Fruit fly (Drosophila melanogaster): ENCODE data around the gene CG14088.

The CG14088 gene

DNA sequence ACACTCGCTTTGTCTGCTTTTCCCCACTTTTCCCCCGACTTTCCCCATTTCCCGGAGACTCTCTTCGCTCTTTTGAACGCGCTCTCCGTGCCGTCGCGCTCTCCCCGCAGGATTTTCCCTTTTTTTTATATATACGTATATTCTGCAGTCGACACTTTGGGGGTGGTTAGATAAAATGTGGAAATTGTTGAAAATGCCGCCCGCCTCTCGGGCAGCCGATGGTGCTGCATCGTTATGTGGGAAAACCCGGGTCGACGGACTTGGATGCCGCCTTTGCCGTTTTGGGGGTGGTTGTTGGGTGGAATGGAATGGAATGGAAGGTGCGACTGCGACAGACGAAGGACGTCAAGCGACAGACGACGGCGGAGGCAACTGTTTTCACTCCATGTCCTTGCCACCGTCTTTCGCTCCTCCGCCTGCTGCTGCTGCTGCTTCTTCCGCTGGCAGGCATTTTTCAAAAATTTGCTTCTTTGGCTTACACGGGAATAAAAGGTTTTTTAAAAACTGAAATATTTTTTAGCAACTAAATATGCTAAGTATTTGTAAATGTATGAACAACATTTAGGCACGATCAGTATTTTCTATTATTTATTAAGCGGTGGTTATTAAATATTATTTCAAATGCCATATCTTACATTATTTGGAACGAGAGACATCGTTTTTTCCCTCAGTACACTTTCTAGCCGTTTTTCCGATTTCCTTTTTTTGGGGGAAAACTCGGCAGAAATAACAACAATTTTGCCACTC is 39.5 kb downstream of the CG14088 start:
- TF ChIP-seq HLH106 (tag; optimal IDR thresholded peaks at IDR 0.05) (no peak), foxo (GFP tag; optimal IDR thresholded peaks at IDR 0.05) (peak in 1 of 2 experiments; percentile 6)

DNA sequence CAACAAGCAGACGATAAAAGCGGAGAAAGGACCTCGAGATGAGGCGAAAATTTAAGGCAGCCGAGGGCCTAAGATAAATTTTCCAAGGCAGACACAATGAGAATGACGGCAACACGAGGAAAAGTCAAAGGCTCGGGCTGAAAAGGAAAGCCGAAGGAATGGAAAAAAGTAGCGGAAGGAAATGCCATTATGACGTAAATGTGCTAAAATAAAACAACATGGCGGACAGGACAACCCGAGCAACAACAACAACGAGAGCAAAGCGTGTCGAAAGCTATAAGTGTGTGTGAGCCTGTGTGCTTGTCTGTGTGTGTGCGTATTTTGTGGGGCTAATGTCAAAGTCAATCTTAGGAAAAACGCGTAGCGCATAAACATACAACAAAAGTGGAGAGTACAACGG is 41.0 kb downstream of the CG14088 start:
- TF ChIP-seq sage (GFP tag; optimal IDR thresholded peaks at IDR 0.05): no peak
- TF ChIP-seq lola (GFP tag; optimal IDR thresholded peaks at IDR 0.05): no peak

DNA sequence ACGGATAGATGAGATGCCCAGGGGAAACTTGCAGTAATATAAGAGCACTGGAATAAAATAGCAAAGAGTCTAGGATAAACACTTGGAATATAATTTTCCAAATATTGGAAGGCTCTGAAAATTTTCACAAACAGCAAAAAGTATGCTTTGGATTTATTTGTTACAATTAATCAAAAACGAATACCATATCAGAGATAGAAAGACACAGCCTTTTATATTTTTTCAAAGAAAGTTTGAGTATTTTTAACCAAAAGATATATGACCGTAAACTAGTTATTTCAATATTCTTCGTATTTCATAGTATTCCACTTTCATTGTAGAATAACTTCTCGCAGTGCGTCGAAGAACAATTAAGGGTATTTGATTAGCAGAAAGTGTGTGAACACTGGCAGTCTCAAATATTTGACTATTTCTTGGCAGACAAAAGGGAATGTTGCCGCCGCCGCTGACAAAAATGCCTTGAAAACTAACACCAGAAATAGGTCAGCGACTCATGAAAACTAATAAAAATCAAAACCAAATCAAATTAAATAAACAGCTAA is 41.5 kb downstream of the CG14088 start:
- TF ChIP-seq pan (optimal IDR thresholded peaks at IDR 0.05): no peak
- TF ChIP-seq sage (GFP tag; optimal IDR thresholded peaks at IDR 0.05): no peak
- TF ChIP-seq dmrt93B (GFP tag; optimal IDR thresholded peaks at IDR 0.05): no peak
- TF ChIP-seq Jra (GFP tag; optimal IDR thresholded peaks at IDR 0.05): no peak
- no peak for TF ChIP-seq Hr78 (GFP tag; optimal IDR thresholded peaks at IDR 0.05)
- TF ChIP-seq Hnf4 (GFP tag; optimal IDR thresholded peaks at IDR 0.05): no peak
- TF ChIP-seq Dfd (GFP tag; optimal IDR thresholded peaks at IDR 0.05): no peak
- TF ChIP-seq Myc (optimal IDR thresholded peaks at IDR 0.05): no peak
- TF ChIP-seq tai (GFP tag; optimal IDR thresholded peaks at IDR 0.05): no peak
- no peak for TF ChIP-seq CG9705 (GFP tag; optimal IDR thresholded peaks at IDR 0.05)
- TF ChIP-seq dl (GFP tag; optimal IDR thresholded peaks at IDR 0.05; ENCODE audit: insufficient read depth in 1 of 2, partially characterized antibody in 2 of 2): no peak
- TF ChIP-seq Rel (GFP tag; optimal IDR thresholded peaks at IDR 0.05): no peak
- TF ChIP-seq Rel (tag; optimal IDR thresholded peaks at IDR 0.05): no peak
- TF ChIP-seq GATAd (GFP tag; optimal IDR thresholded peaks at IDR 0.05): no peak
- TF ChIP-seq Dif (GFP tag; optimal IDR thresholded peaks at IDR 0.05; ENCODE audit: partially characterized antibody): no peak
- no peak for TF ChIP-seq N (GFP tag; optimal IDR thresholded peaks at IDR 0.05)
- TF ChIP-seq psq (GFP tag; optimal IDR thresholded peaks at IDR 0.05): no peak
- TF ChIP-seq usp (GFP tag; optimal IDR thresholded peaks at IDR 0.05): no peak

DNA sequence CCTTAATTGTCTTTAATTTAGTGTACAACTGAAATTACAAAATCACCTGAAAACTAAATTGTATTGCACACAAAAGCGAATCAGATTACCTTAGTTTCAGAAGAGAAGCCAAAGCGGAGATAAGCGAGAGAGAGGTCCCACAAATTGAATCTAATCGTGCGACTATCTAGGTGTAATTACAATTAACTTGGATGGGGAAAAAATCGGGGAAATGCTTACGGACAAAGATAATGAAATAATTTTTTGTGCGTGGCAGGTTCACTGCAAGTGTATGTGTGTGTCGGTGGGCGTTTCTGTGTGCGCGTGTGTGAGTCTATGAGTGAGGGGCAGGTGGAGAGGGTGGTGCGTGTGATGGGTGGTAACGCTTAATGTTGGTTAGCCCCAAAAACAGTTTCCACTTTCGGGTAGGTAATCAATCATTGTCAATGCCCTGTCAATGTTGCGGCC is 42.0 kb downstream of the CG14088 start:
- TF ChIP-seq usp (GFP tag; optimal IDR thresholded peaks at IDR 0.05) (no peak), OdsH (GFP tag; optimal IDR thresholded peaks at IDR 0.05) (no peak), fru (GFP tag; optimal IDR thresholded peaks at IDR 0.05) (no peak), rgr (GFP tag; optimal IDR thresholded peaks at IDR 0.05) (no peak), Vsx2 (GFP tag; optimal IDR thresholded peaks at IDR 0.05; ENCODE audit: partially characterized antibody) (no peak), tai (GFP tag; optimal IDR thresholded peaks at IDR 0.05) (no peak), ey (GFP tag; optimal IDR thresholded peaks at IDR 0.05) (no peak), Abd-B (GFP tag; optimal IDR thresholded peaks at IDR 0.05) (no peak), Rel (GFP tag; optimal IDR thresholded peaks at IDR 0.05) (no peak), Rel (tag; optimal IDR thresholded peaks at IDR 0.05) (no peak), foxo (GFP tag; optimal IDR thresholded peaks at IDR 0.05) (no peak), Sp1 (GFP tag; optimal IDR thresholded peaks at IDR 0.05) (no peak)

DNA sequence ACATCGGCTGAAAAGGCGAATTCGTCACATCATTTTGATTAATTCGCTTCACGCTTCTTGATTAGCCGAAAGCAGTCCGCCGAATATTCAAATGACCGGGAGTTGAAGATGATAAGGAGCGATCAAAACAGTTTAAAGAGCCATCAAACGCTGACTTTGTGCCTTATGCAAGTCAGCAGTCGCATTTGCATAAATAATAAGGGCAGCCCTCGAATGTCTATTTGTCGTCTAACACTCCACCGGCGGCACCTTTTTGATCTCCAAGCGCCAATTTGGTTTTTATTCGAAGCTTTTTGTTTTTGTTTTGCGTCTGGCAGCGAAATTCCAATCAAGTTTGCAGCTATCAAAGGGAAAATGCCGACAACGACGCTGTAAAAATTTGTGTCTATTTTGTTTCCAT is 44.8 kb downstream of the CG14088 start:
- TF ChIP-seq Jra (GFP tag; optimal IDR thresholded peaks at IDR 0.05) (no peak), Hr78 (GFP tag; optimal IDR thresholded peaks at IDR 0.05) (no peak), usp (GFP tag; optimal IDR thresholded peaks at IDR 0.05) (no peak), Dif (GFP tag; optimal IDR thresholded peaks at IDR 0.05; ENCODE audit: partially characterized antibody) (no peak), ey (GFP tag; optimal IDR thresholded peaks at IDR 0.05) (no peak)

DNA sequence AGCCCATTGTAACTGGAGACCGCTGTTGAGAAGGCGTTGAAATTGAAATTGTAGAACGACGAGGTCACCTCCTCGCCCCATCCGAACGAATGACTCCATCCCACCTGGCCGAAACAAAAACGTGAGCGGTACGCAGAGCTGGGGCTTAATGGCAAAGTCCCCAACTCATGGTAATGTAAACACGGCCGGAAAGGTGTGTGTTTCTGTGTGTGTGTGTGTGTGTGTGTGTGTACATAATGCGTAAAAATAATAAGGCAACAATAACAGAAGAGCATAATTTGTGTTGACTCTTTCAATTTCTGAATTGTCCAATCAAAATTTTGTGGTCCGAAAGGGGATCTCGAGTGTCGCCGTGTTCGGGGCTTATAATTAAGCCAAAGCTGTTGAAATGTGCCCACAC is 49.0 kb downstream of the CG14088 start:
- TF ChIP-seq dl (GFP tag; optimal IDR thresholded peaks at IDR 0.05; ENCODE audit: insufficient read depth in 1 of 2, partially characterized antibody in 2 of 2) (no peak), br (GFP tag; optimal IDR thresholded peaks at IDR 0.05) (no peak), CrebA (GFP tag; optimal IDR thresholded peaks at IDR 0.05; ENCODE audit: borderline replicate concordance) (no peak), Hr78 (GFP tag; optimal IDR thresholded peaks at IDR 0.05) (no peak), Hnf4 (GFP tag; optimal IDR thresholded peaks at IDR 0.05) (no peak), h (GFP tag; optimal IDR thresholded peaks at IDR 0.05) (no peak), brk (GFP tag; optimal IDR thresholded peaks at IDR 0.05) (no peak), Abd-B (GFP tag; optimal IDR thresholded peaks at IDR 0.05) (no peak), pan (optimal IDR thresholded peaks at IDR 0.05) (no peak), tai (GFP tag; optimal IDR thresholded peaks at IDR 0.05) (no peak), GATAd (GFP tag; optimal IDR thresholded peaks at IDR 0.05) (no peak), dsf (GFP tag; optimal IDR thresholded peaks at IDR 0.05; ENCODE audit: borderline replicate concordance) (no peak)
